Worm (Caenorhabditis elegans) whole organism, L3 larva: ENCODE data around the gene aqp-11.

Experiments used
- R02D3.7 ChIP-seq: fragments of 150-350 bp; optimal IDR thresholded peaks from 2 replicates; lab custom pipeline; 2014; ENCODE audit warnings: missing biosample characterization, missing genetic modification characterization
- aly-2 ChIP-seq: fragments of 150-350 bp; optimal IDR thresholded peaks from 2 replicates; lab custom pipeline; 2014; ENCODE audit warnings: missing biosample characterization, missing genetic modification characterization
- ama-1 ChIP-seq: fragments of 150-350 bp; optimal IDR thresholded peaks from 2 replicates; lab custom pipeline; 2018
- ceh-16 ChIP-seq: sonication (generic microtip); optimal IDR thresholded peaks from 2 replicates; lab custom pipeline; 2017; ENCODE audit warnings: missing biosample characterization, missing genetic modification characterization
- ceh-28 ChIP-seq: fragments of 150-350 bp; optimal IDR thresholded peaks from 2 replicates; lab custom pipeline; 2014; ENCODE audit warnings: missing biosample characterization, missing genetic modification reagents, missing genetic modification characterization
- ceh-82 ChIP-seq: fragments of 150-350 bp; optimal IDR thresholded peaks from 2 replicates; lab custom pipeline; 2014; ENCODE audit warnings: missing biosample characterization, missing genetic modification characterization
- daf-12 ChIP-seq: fragments of 150-350 bp; optimal IDR thresholded peaks from 2 replicates; lab custom pipeline; 2014; ENCODE audit warnings: missing biosample characterization, missing genetic modification reagents, missing genetic modification characterization
- egl-27 ChIP-seq: sonication (generic microtip); optimal IDR thresholded peaks from 4 replicates; lab custom pipeline; 2017; ENCODE audit warnings: missing biosample characterization, missing genetic modification reagents, missing genetic modification characterization
- egl-5 ChIP-seq: fragments of 150-350 bp; optimal IDR thresholded peaks from 2 replicates; lab custom pipeline; 2017; ENCODE audit warnings: missing biosample characterization, missing genetic modification reagents, missing genetic modification characterization, inconsistent platforms
- elt-1 ChIP-seq: fragments of 150-350 bp; optimal IDR thresholded peaks from 2 replicates; lab custom pipeline; 2014; ENCODE audit warnings: missing biosample characterization, missing genetic modification characterization
- elt-2 ChIP-seq: sonication (generic microtip); optimal IDR thresholded peaks from 2 replicates; lab custom pipeline; 2016; ENCODE audit warnings: missing genetic modification reagents, mild to moderate bottlenecking, missing genetic modification characterization, missing compliant biosample characterization
- eor-1 ChIP-seq, 2 experiments: fragments of 150-350 bp; optimal IDR thresholded peaks; 2 replicates each; lab custom pipeline; 2014 to 2018; ENCODE audit warnings: missing biosample characterization in 2 of 2, missing genetic modification characterization in 2 of 2
- fkh-2 ChIP-seq: fragments of 150-350 bp; optimal IDR thresholded peaks from 2 replicates; lab custom pipeline; 2014; ENCODE audit warnings: missing biosample characterization, missing genetic modification reagents, missing genetic modification characterization
- hmg-11 ChIP-seq: sonication (generic microtip); optimal IDR thresholded peaks from 2 replicates; lab custom pipeline; 2016; ENCODE audit warnings: missing genetic modification characterization, missing compliant biosample characterization
- jun-1 ChIP-seq: fragments of 150-350 bp; optimal IDR thresholded peaks from 2 replicates; lab custom pipeline; 2014; ENCODE audit warnings: missing biosample characterization, missing genetic modification reagents, missing genetic modification characterization
- lin-15B ChIP-seq: fragments of 150-350 bp; optimal IDR thresholded peaks from 2 replicates; lab custom pipeline; 2014; ENCODE audit warnings: missing biosample characterization, missing genetic modification characterization
- lin-39 ChIP-seq: fragments of 150-350 bp; optimal IDR thresholded peaks from 2 replicates; lab custom pipeline; 2018; ENCODE audit warnings: missing biosample characterization, missing genetic modification reagents, missing genetic modification characterization
- lsy-12 ChIP-seq: sonication (generic microtip); optimal IDR thresholded peaks from 2 replicates; lab custom pipeline; 2016; ENCODE audit warnings: mild to moderate bottlenecking, missing genetic modification characterization, missing compliant biosample characterization
- mml-1 ChIP-seq: fragments of 150-350 bp; sonication (generic microtip); optimal IDR thresholded peaks from 3 replicates; lab custom pipeline; 2014; ENCODE audit warnings: missing biosample characterization, missing genetic modification characterization
- nfya-1 ChIP-seq: sonication (generic microtip); optimal IDR thresholded peaks from 2 replicates; lab custom pipeline; 2017; ENCODE audit warnings: missing genetic modification characterization, mild to moderate bottlenecking, missing compliant biosample characterization, antibody characterized with exemption, moderate library complexity; ENCODE audit not compliant: insufficient read depth
- nhr-237 ChIP-seq: fragments of 150-350 bp; optimal IDR thresholded peaks from 2 replicates; lab custom pipeline; 2014; ENCODE audit warnings: missing biosample characterization, missing genetic modification characterization
- nhr-25 ChIP-seq: sonication (generic microtip); optimal IDR thresholded peaks from 2 replicates; lab custom pipeline; 2017; ENCODE audit warnings: missing biosample characterization, missing genetic modification characterization
- nhr-43 ChIP-seq: sonication (generic microtip); optimal IDR thresholded peaks from 2 replicates; lab custom pipeline; 2016; ENCODE audit warnings: mild to moderate bottlenecking, missing genetic modification characterization, missing compliant biosample characterization; ENCODE audit not compliant: poor library complexity, severe bottlenecking
- nhr-76 ChIP-seq: fragments of 150-350 bp; sonication (generic microtip); optimal IDR thresholded peaks from 5 replicates; lab custom pipeline; 2014; ENCODE audit warnings: missing biosample characterization, missing genetic modification characterization
- pha-4 ChIP-seq: fragments of 150-350 bp; optimal IDR thresholded peaks from 2 replicates; lab custom pipeline; 2014; ENCODE audit warnings: missing biosample characterization, missing genetic modification reagents, missing genetic modification characterization
- pqm-1 ChIP-seq: fragments of 150-350 bp; optimal IDR thresholded peaks from 2 replicates; lab custom pipeline; 2017; ENCODE audit warnings: missing biosample characterization, missing genetic modification characterization, inconsistent platforms
- skn-1 ChIP-seq: fragments of 150-350 bp; optimal IDR thresholded peaks from 2 replicates; lab custom pipeline; 2014; ENCODE audit warnings: missing biosample characterization, missing genetic modification characterization
- snpc-4 ChIP-seq: fragments of 150-350 bp; optimal IDR thresholded peaks from 2 replicates; lab custom pipeline; 2014; ENCODE audit warnings: missing biosample characterization, missing genetic modification characterization
- tbx-2 ChIP-seq: sonication (generic microtip); optimal IDR thresholded peaks from 2 replicates; lab custom pipeline; 2016; ENCODE audit warnings: mild to moderate bottlenecking, missing genetic modification characterization, missing compliant biosample characterization
- unc-39 ChIP-seq: sonication (generic microtip); optimal IDR thresholded peaks from 4 replicates; lab custom pipeline; 2017; ENCODE audit warnings: missing biosample characterization, missing genetic modification characterization
- unc-62 ChIP-seq: fragments of 150-350 bp; sonication (generic microtip); optimal IDR thresholded peaks from 4 replicates; lab custom pipeline; 2014; ENCODE audit warnings: missing biosample characterization, missing genetic modification reagents, missing genetic modification characterization
- ztf-11 ChIP-seq: fragments of 150-350 bp; optimal IDR thresholded peaks from 2 replicates; lab custom pipeline; 2014; ENCODE audit warnings: missing biosample characterization, missing genetic modification characterization
- ztf-4 ChIP-seq: fragments of 150-350 bp; optimal IDR thresholded peaks from 2 replicates; lab custom pipeline; 2014; ENCODE audit warnings: missing biosample characterization, missing genetic modification characterization

The aqp-11 gene

DNA sequence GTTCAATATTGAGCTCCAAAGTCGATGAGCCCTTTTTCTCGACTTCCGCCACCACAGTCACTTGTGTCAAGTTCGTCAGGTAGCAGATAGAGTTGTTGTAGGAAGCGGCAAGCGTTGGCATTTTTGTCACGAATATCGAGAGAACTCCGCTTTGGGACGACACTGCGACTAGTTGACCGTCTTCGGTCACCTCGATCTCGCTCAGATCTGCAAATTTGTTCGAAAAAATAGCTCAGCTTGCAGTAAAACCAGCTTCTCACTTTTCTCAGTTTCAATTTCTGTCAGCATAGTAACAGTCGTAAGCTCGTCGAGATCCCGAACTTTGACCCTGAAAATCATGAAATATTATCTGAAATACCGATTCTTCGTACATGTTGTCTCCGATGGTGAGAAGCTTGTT, 11.2 kb downstream of the aqp-11 start:
- no peak for TF ChIP-seq egl-27 (tag; lab: Kevin White, UChicago)
- TF ChIP-seq R02D3.7 (tag; lab: Kevin White, UChicago) = no peak
- no peak for TF ChIP-seq snpc-4 (tag; lab: Kevin White, UChicago)
- no peak for TF ChIP-seq nhr-76 (tag; lab: Kevin White, UChicago)
- no peak for TF ChIP-seq ceh-82 (tag; lab: Kevin White, UChicago)
- TF ChIP-seq aly-2 = no peak
- TF ChIP-seq pqm-1 (tag; lab: Kevin White, UChicago) = no peak
- no peak for TF ChIP-seq unc-62 (GFP tag; lab: Kevin White, UChicago)
- no peak for TF ChIP-seq ama-1 (lab: Kevin White, UChicago)
- no peak for TF ChIP-seq elt-2 (tag; lab: Kevin White, UChicago)
- no peak for TF ChIP-seq lin-39 (tag; lab: Kevin White, UChicago)
- no peak for TF ChIP-seq skn-1 (tag; lab: Kevin White, UChicago)
- TF ChIP-seq ceh-28 (tag; lab: Kevin White, UChicago) = no peak
- no peak for TF ChIP-seq nhr-237 (tag; lab: Kevin White, UChicago)

DNA sequence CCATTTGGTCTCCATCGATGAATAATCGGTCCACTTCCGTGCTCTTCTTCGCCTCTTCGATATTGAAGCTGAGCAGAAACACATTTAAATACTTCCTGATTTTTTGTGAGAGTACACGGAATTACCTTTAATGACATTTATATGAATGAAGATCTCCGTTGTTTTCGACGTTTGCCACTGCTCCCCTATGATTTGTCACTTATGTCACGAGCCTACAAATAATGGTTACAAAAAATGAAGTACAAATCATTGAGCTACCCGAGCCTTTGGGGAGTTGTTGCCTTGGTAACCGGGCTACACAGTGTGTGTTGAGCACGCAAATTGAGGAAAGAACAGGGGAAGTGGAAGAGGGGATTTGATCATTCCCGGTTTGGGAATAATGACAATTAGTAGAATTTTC, 13.2 kb downstream of the aqp-11 start, which contains the start of gene dyf-2:
Gene dyf-2 (minus strand): TSS at position 137 of the 400 bp plus-strand sequence.
- TF ChIP-seq daf-12 (tag; lab: Kevin White, UChicago) = no peak
- no peak for TF ChIP-seq R02D3.7 (tag; lab: Kevin White, UChicago)
- no peak for TF ChIP-seq pqm-1 (tag; lab: Kevin White, UChicago)
- no peak for TF ChIP-seq tbx-2 (tag; lab: Kevin White, UChicago)
- TF ChIP-seq aly-2 = no peak
- no peak for TF ChIP-seq ztf-4 (tag; lab: Kevin White, UChicago)
- TF ChIP-seq hmg-11 (tag; lab: Kevin White, UChicago) = no peak
- no peak for TF ChIP-seq mml-1 (tag; lab: Kevin White, UChicago)
- TF ChIP-seq fkh-2 = no peak
- TF ChIP-seq egl-5 (tag; lab: Kevin White, UChicago) = no peak
- no peak for TF ChIP-seq nfya-1 (tag; lab: Kevin White, UChicago)
- no peak for TF ChIP-seq jun-1 (tag; lab: Kevin White, UChicago)
- TF ChIP-seq, all 47 proteins: peak for 0

DNA sequence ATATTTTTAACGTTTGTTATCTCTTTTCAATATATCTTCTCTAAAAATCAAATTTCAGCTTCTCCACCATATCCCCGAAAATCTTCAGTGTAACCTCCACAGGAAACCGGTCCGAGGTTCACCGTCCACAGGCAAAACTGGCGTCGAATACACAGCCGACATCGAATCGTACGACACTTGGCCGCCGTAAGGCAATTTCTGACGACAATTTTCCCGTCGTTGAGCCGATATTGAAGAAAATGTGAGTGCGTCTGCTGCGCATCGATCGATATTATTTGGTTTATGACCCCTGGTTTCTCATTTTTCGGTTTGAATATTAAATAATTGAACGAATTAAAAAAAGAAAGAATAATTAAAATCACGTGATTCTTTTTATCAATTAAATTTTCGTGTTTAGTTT, 14.1 kb downstream of the aqp-11 start, which contains the start of gene cul-2:
Gene cul-2 (plus strand): TSS at position 59 of the 400 bp plus-strand sequence.
- TF ChIP-seq nfya-1 (tag; lab: Kevin White, UChicago) (peak; percentile 36), hmg-11 (tag; lab: Kevin White, UChicago) (peak; percentile 60), elt-1 (tag; lab: Kevin White, UChicago) (no peak), lin-39 (tag; lab: Kevin White, UChicago) (peak; percentile 18), pha-4 (tag; lab: Kevin White, UChicago) (peak; percentile 35), skn-1 (tag; lab: Kevin White, UChicago) (no peak), ama-1 (lab: Kevin White, UChicago) (peak; percentile 10), nhr-25 (tag; lab: Kevin White, UChicago) (peak; percentile 38), lin-15B (peak; percentile 43), daf-12 (tag; lab: Kevin White, UChicago) (no peak)
- TF ChIP-seq, all 47 proteins: peak for 7

DNA sequence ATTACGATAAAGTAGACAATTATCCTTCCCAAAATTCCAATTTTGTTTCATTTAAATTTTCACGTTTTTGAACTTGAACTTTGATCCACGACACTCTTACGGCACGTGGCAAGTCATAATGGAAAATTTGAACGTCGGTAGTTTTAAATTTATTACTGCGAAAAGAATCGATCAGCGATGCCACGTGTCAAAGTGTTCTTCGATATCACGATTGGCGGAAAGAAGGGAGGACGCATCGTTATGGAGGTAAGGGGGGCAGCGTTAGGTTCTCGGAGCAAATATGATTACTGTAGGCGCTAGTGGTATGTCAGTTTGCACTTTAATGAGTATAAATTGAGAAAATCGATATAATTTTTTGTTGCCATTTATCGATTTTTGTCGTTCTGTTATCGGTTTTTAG, 19.5 kb downstream of the aqp-11 start, which contains the start of gene cyn-2:
Gene cyn-2 (plus strand): TSS at position 114 of the 400 bp plus-strand sequence.
- TF ChIP-seq ceh-28 (tag; lab: Kevin White, UChicago) (peak; percentile 27), ztf-11 (no peak)

DNA sequence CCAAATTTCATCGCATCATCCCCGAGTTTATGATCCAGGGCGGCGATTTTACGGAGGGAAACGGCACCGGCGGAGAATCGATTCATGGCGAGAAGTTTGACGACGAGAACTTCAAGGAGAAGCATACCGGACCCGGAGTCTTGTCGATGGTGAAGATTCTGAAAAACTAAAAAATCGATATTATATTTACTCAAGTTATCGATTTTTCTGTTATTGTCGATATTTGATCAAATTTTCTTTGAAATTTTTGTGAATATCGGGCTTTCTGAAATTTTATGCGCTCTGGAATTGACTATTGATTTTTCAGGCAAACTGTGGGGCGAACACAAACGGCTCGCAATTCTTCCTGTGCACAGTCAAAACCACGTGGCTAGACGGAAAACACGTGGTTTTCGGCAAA, 20.1 kb downstream of the aqp-11 start:
- peak; percentile 57 for TF ChIP-seq ceh-28 (tag; lab: Kevin White, UChicago)
- no peak for TF ChIP-seq hmg-11 (tag; lab: Kevin White, UChicago)
- no peak for TF ChIP-seq nhr-25 (tag; lab: Kevin White, UChicago)

DNA sequence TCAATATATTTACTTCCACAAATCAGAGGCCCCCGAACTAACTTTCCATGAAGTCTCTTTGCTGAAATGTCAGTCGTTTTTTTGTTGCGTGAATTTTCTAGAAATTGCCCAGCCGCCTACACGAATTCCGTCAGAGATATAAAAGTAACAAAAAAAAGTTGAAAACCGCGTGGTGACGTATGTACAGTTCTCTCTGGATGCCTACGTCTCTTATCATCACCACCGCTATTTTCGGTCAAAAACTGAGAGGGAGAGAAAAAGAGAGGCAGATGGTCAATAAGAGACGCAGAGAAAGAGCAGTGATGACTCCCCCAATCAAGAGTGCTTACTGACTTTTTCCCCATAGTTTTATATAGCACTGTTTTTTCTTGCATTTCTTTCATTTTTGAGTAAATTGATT, 21.0 kb downstream of the aqp-11 start:
- peak; percentile 9 for TF ChIP-seq lsy-12 (tag; lab: Kevin White, UChicago)
- TF ChIP-seq R02D3.7 (tag; lab: Kevin White, UChicago) = no peak
- TF ChIP-seq pha-4 (tag; lab: Kevin White, UChicago) = peak; percentile 96
- no peak for TF ChIP-seq elt-1 (tag; lab: Kevin White, UChicago)
- peak; percentile 10 for TF ChIP-seq jun-1 (tag; lab: Kevin White, UChicago)
- TF ChIP-seq elt-2 (tag; lab: Kevin White, UChicago) = peak; percentile 74
- peak; percentile 52 for TF ChIP-seq egl-27 (tag; lab: Kevin White, UChicago)
- no peak for TF ChIP-seq ceh-16 (tag; lab: Kevin White, UChicago)
- TF ChIP-seq ceh-28 (tag; lab: Kevin White, UChicago) = peak; percentile 51
- TF ChIP-seq pqm-1 (tag; lab: Kevin White, UChicago) = peak; percentile 61
- TF ChIP-seq skn-1 (tag; lab: Kevin White, UChicago) = peak; percentile 72
- TF ChIP-seq nfya-1 (tag; lab: Kevin White, UChicago) = peak; percentile 52
- TF ChIP-seq eor-1 (tag; optimal IDR thresholded peaks at IDR 0.05; lab: Kevin White, UChicago) = no peak
- no peak for TF ChIP-seq tbx-2 (tag; lab: Kevin White, UChicago)
- TF ChIP-seq unc-39 (tag; lab: Kevin White, UChicago) = no peak
- no peak for TF ChIP-seq mml-1 (tag; lab: Kevin White, UChicago)
- TF ChIP-seq nhr-43 (tag; lab: Kevin White, UChicago) = peak; percentile 9
